Fruit fly (Drosophila melanogaster): Measurements from ENCODE around the gene yl.

The yl gene

DNA sequence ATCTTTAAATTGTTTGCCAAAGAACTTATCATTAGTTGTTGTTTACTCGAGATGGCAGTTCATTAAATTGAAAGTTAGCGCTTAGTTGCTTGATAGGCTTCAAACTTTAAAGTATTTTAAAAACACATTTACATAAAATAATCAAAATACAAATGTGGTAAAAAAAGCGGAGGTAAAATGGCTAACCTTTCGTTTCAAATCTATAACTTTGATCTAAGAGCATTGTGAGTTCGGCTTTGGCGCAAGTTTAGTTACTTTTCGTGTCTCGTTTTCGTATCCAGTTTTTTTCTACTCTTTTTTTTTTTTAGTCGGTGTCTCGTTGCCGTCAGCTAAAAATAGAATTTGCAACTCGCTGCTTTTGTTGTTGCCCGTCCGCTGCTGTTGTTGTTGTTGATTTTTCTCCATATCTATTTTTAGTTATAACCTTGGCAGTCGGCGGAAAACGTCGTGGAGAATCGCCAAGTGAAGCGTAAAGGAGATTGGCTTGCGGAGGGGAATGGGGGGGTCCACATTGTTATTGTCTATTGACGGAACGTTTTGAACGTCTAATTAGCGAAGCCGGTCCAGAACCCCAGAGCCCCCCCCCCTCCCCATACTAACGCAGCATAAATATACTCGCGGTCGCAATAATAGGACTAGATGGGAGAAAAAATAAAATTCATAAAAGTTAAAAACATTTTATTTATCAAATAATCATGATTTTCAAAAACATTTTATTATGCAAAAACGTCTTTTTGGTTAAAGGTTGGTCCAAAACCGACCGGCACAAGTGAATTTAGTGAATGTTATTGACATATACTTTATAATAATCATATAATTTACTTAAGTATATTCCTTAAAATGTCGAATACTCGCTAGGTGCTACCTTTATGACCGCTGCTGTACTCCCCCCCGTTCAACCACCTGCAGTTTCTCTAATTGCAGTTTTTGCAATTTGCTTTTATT is 21.8 kb downstream of the yl start:
- no peak for TF ChIP-seq usp (GFP tag; optimal IDR thresholded peaks at IDR 0.05)
- TF ChIP-seq Dll (optimal IDR thresholded peaks at IDR 0.05): no peak
- TF ChIP-seq EcR (GFP tag; optimal IDR thresholded peaks at IDR 0.05): no peak
- no peak for TF ChIP-seq pan (optimal IDR thresholded peaks at IDR 0.05)
- no peak for TF ChIP-seq psq (optimal IDR thresholded peaks at IDR 0.05)
- TF ChIP-seq CG8478 (optimal IDR thresholded peaks at IDR 0.05): no peak

dm6 chrX:14215834-14216233 is 22.8 kb downstream of the yl start:
- TF ChIP-seq pan (optimal IDR thresholded peaks at IDR 0.05) (no peak), CG8478 (optimal IDR thresholded peaks at IDR 0.05) (no peak), psq (optimal IDR thresholded peaks at IDR 0.05) (no peak)

DNA sequence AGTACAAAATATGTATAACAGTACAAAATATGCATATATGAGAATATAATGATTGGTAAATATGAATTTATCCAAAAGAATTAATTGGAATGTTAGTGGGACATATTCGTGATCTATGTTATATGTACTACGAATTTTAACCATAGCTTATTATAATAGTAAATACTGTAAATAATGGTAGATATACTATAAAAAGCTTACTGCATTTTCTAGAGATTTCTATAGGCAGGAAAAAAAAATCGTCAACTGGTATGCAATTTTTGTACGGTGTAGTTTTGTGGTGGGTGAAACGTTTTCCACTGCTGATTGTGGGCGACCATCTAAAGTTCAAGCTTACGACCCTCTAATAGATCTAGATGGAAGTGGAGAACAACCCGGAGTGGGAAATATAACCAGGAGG is 23.8 kb downstream of the yl start:
- TF ChIP-seq Dll (optimal IDR thresholded peaks at IDR 0.05): no peak
- no peak for TF ChIP-seq usp (GFP tag; optimal IDR thresholded peaks at IDR 0.05)
- TF ChIP-seq psq (optimal IDR thresholded peaks at IDR 0.05): no peak
- no peak for TF ChIP-seq pan (optimal IDR thresholded peaks at IDR 0.05)
- no peak for TF ChIP-seq EcR (GFP tag; optimal IDR thresholded peaks at IDR 0.05)
- TF ChIP-seq CG8478 (optimal IDR thresholded peaks at IDR 0.05): no peak

dm6 chrX:14218045-14218483 is 25.1 kb downstream of the yl start:
- no peak for TF ChIP-seq usp (GFP tag; optimal IDR thresholded peaks at IDR 0.05)
- TF ChIP-seq psq (optimal IDR thresholded peaks at IDR 0.05): no peak
- no peak for TF ChIP-seq CG8478 (optimal IDR thresholded peaks at IDR 0.05)
- TF ChIP-seq Dll (optimal IDR thresholded peaks at IDR 0.05): no peak
- no peak for TF ChIP-seq pan (optimal IDR thresholded peaks at IDR 0.05)
- no peak for TF ChIP-seq EcR (GFP tag; optimal IDR thresholded peaks at IDR 0.05)

dm6 chrX:14221182-14221581 is 28.2 kb downstream of the yl start:
- TF ChIP-seq CG8478 (optimal IDR thresholded peaks at IDR 0.05) (no peak), Dll (optimal IDR thresholded peaks at IDR 0.05) (no peak), EcR (GFP tag; optimal IDR thresholded peaks at IDR 0.05) (no peak), usp (GFP tag; optimal IDR thresholded peaks at IDR 0.05) (no peak), psq (optimal IDR thresholded peaks at IDR 0.05) (no peak), pan (optimal IDR thresholded peaks at IDR 0.05) (no peak)

dm6 chrX:14221995-14222394 is 29.0 kb downstream of the yl start:
- no peak for TF ChIP-seq EcR (GFP tag; optimal IDR thresholded peaks at IDR 0.05)
- TF ChIP-seq psq (optimal IDR thresholded peaks at IDR 0.05): no peak
- no peak for TF ChIP-seq Dll (optimal IDR thresholded peaks at IDR 0.05)
- TF ChIP-seq CG8478 (optimal IDR thresholded peaks at IDR 0.05): no peak
- no peak for TF ChIP-seq usp (GFP tag; optimal IDR thresholded peaks at IDR 0.05)
- TF ChIP-seq pan (optimal IDR thresholded peaks at IDR 0.05): no peak

- TF ChIP-seq psq (optimal IDR thresholded peaks at IDR 0.05) (no peak), usp (GFP tag; optimal IDR thresholded peaks at IDR 0.05) (no peak), pan (optimal IDR thresholded peaks at IDR 0.05) (no peak), CG8478 (optimal IDR thresholded peaks at IDR 0.05) (no peak), EcR (GFP tag; optimal IDR thresholded peaks at IDR 0.05) (no peak), Dll (optimal IDR thresholded peaks at IDR 0.05) (no peak)
These were observed 32.7 kb downstream of the yl start, which contains the start of gene CG11674 for dm6 chrX:14225665-14226064. Gene CG11674, minus strand, starts transcription at chrX:14225879.

DNA sequence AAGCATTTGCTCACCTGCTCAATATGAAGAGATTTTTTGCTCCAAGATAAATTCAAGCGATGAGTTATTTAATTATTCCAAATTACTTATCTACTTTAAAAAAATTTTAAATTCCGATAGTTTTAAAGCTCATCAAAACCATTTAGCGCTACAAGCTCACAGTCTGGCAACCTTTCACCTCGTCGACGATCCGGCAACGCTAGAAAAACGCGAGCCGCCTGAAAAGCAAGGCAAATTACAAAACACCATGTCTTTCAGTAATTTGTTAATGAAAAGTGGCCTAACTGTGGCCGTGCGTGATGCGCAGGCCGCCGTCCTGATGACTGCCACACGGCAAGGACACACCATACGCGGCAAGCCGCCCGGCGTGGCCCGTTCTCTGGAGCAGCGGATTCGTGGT is 33.1 kb downstream of the yl start, which contains the start of gene mRpL38:
TSS of gene mRpL38 (plus strand) at position 197 of the 400 bp plus-strand sequence.
- TF ChIP-seq EcR (GFP tag; optimal IDR thresholded peaks at IDR 0.05) (no peak), pan (optimal IDR thresholded peaks at IDR 0.05) (no peak), CG8478 (optimal IDR thresholded peaks at IDR 0.05) (no peak), psq (optimal IDR thresholded peaks at IDR 0.05) (no peak), Dll (optimal IDR thresholded peaks at IDR 0.05) (no peak)

DNA sequence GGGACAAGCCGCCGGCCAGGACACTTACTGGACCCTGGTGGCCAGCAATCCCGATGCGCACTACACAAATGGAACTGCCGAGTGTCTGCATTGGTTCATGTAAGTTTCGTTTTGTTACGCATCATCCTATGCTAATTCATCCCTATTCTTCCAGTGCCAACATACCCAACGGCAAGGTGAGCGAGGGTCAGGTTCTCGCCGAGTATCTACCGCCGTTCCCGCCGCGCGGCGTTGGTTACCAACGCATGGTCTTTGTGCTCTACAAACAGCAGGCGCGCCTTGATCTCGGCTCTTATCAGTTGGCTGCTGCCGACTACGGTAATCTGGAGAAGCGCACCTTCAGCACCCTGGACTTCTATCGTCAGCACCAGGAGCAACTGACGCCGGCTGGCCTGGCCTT is 34.0 kb downstream of the yl start:
- TF ChIP-seq usp (GFP tag; optimal IDR thresholded peaks at IDR 0.05) (no peak), pan (optimal IDR thresholded peaks at IDR 0.05) (no peak), psq (optimal IDR thresholded peaks at IDR 0.05) (no peak), CG8478 (optimal IDR thresholded peaks at IDR 0.05) (no peak), EcR (GFP tag; optimal IDR thresholded peaks at IDR 0.05) (no peak), Dll (optimal IDR thresholded peaks at IDR 0.05) (no peak)

dm6 chrX:14233843-14234337 is 40.9 kb downstream of the yl start, which contains the start of gene CG42271:
Gene CG42271, minus strand, starts transcription at chrX:14234066.
- TF ChIP-seq Dll (optimal IDR thresholded peaks at IDR 0.05) (no peak), EcR (GFP tag; optimal IDR thresholded peaks at IDR 0.05) (no peak), usp (GFP tag; optimal IDR thresholded peaks at IDR 0.05) (no peak), pan (optimal IDR thresholded peaks at IDR 0.05) (no peak), psq (optimal IDR thresholded peaks at IDR 0.05) (no peak), CG8478 (optimal IDR thresholded peaks at IDR 0.05) (no peak)

DNA sequence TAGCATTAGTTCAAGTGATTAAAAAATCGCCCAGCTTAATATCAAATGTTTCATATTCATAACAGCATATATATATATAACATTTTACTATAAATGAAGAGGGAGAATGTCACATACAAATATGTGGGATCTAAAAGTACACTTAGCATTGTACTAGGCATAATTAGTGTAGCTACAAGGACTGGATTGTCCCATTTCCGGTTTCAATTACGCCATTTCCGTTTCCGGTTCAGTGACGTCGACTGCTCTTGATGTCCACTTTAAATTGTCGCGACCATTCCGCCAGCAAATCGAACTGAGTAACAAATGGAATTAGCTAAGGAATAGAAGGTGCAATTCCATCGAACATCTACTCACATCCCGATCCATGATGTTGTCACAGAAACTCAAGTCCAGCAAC is 41.5 kb downstream of the yl start:
- no peak for TF ChIP-seq EcR (GFP tag; optimal IDR thresholded peaks at IDR 0.05)
- TF ChIP-seq usp (GFP tag; optimal IDR thresholded peaks at IDR 0.05): no peak
- no peak for TF ChIP-seq pan (optimal IDR thresholded peaks at IDR 0.05)
- no peak for TF ChIP-seq Dll (optimal IDR thresholded peaks at IDR 0.05)
- TF ChIP-seq CG8478 (optimal IDR thresholded peaks at IDR 0.05): no peak
- TF ChIP-seq psq (optimal IDR thresholded peaks at IDR 0.05): no peak

DNA sequence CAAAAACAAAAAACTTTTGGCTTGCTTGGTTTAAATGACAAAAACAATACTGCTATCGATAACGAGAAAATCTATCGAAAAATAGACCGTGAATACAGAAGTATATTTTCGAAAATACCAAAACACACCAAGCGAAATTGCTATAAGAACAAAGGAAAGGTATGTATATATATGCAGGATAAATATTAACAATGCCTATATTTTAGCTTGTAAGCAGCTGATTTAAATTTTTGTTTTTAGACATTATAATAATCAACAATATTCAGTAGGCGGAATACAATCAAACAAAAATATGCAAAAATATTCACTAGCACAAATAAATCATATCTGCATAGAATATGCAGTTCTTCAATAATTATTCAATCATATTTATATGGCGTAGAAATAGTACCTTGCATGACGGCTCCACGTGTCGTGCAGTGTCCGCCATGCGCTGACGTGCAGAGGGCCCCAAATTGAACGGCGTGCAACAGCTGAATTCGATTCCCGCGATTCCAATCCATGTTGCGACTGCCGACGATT is 44.9 kb downstream of the yl start, which contains the start of the genes Fbxl4 and Dus2:
TSS of gene Fbxl4 (minus strand) at position 51 of the 522 bp plus-strand sequence.
TSS of gene Dus2 (plus strand) at position 116 of the 522 bp plus-strand sequence.
- TF ChIP-seq CG8478 (optimal IDR thresholded peaks at IDR 0.05) (no peak), psq (optimal IDR thresholded peaks at IDR 0.05) (no peak), EcR (GFP tag; optimal IDR thresholded peaks at IDR 0.05) (no peak), usp (GFP tag; optimal IDR thresholded peaks at IDR 0.05) (no peak), Dll (optimal IDR thresholded peaks at IDR 0.05) (no peak), pan (optimal IDR thresholded peaks at IDR 0.05) (no peak)
